Fruit fly (Drosophila melanogaster) whole organism, embryonic: ENCODE results near the gene Pka-C1.

Experiments
- Adf1 ChIP-seq: fragments of 200-800 bp; sonication (Bioruptor generic); IDR thresholded peaks from 2 replicates; pipeline ENCODE4 v1.3.6; 2022; ENCODE audit warnings: missing biosample characterization, missing genetic modification characterization
- Asciz ChIP-seq: fragments of 200-800 bp; sonication (Bioruptor generic); optimal IDR thresholded peaks from 2 replicates; lab custom pipeline; 2017; ENCODE audit warnings: missing biosample characterization, mild to moderate bottlenecking, missing genetic modification characterization, missing genetic modification reagents
- CG10209 ChIP-seq: fragments of 200-800 bp; sonication (Bioruptor generic); optimal IDR thresholded peaks from 3 replicates; lab custom pipeline; 2017; ENCODE audit warnings: missing biosample characterization, mild to moderate bottlenecking, missing genetic modification characterization, missing genetic modification reagents
- CG13296 ChIP-seq: fragments of 200-800 bp; sonication (Bioruptor generic); optimal IDR thresholded peaks from 3 replicates; lab custom pipeline; 2018; ENCODE audit warnings: missing biosample characterization, mild to moderate bottlenecking, missing genetic modification characterization
- CG14860 ChIP-seq: fragments of 200-800 bp; sonication (Bioruptor generic); IDR thresholded peaks from 3 replicates; pipeline ENCODE4 v1.3.6; 2022; ENCODE audit warnings: missing biosample characterization, missing genetic modification characterization; ENCODE audit not compliant: partially characterized antibody
- CG15269 ChIP-seq: fragments of 200-800 bp; sonication (Bioruptor generic); optimal IDR thresholded peaks from 2 replicates; lab custom pipeline; 2018; ENCODE audit warnings: missing biosample characterization, mild to moderate bottlenecking, missing genetic modification characterization, moderate library complexity
- CG15514 ChIP-seq: fragments of 200-800 bp; sonication (Bioruptor generic); optimal IDR thresholded peaks from 3 replicates; lab custom pipeline; 2017; ENCODE audit warnings: missing biosample characterization, missing genetic modification characterization, mild to moderate bottlenecking, moderate library complexity, missing genetic modification reagents
- CG17829 ChIP-seq: fragments of 200-800 bp; optimal IDR thresholded peaks from 2 replicates; lab custom pipeline; 2019; ENCODE audit warnings: missing biosample characterization, mild to moderate bottlenecking, missing genetic modification characterization, moderate library complexity
- CG1832 ChIP-seq: fragments of 200-800 bp; sonication (Bioruptor generic); optimal IDR thresholded peaks from 2 replicates; lab custom pipeline; 2017; ENCODE audit warnings: missing biosample characterization, mild to moderate bottlenecking, missing genetic modification characterization, inconsistent platforms
- CG18599 ChIP-seq: fragments of 200-800 bp; sonication (Bioruptor generic); optimal IDR thresholded peaks from 3 replicates; lab custom pipeline; 2017; ENCODE audit warnings: missing biosample characterization, missing genetic modification characterization, mild to moderate bottlenecking, moderate library complexity, missing genetic modification reagents
- CG2202 ChIP-seq: fragments of 200-800 bp; sonication (Bioruptor generic); optimal IDR thresholded peaks from 2 replicates; lab custom pipeline; 2018; ENCODE audit warnings: missing biosample characterization, mild to moderate bottlenecking, missing genetic modification characterization
- CG3847 ChIP-seq: fragments of 200-800 bp; sonication (Bioruptor generic); IDR thresholded peaks from 2 replicates; pipeline ENCODE4 v1.3.6; 2022; ENCODE audit warnings: missing biosample characterization, missing genetic modification characterization
- CG4707 ChIP-seq: fragments of 200-800 bp; sonication (Bioruptor generic); optimal IDR thresholded peaks from 2 replicates; lab custom pipeline; 2018; ENCODE audit warnings: missing biosample characterization, mild to moderate bottlenecking, missing genetic modification characterization, moderate library complexity
- CG5245 ChIP-seq: fragments of 200-800 bp; sonication (Bioruptor generic); optimal IDR thresholded peaks from 3 replicates; lab custom pipeline; 2016; ENCODE audit warnings: missing biosample characterization, missing genetic modification characterization
- CG6683 ChIP-seq: fragments of 200-800 bp; sonication (Bioruptor generic); optimal IDR thresholded peaks from 2 replicates; lab custom pipeline; 2017; ENCODE audit warnings: missing biosample characterization, mild to moderate bottlenecking, missing genetic modification characterization, missing genetic modification reagents
- CG6854 ChIP-seq: fragments of 200-800 bp; sonication (Bioruptor generic); optimal IDR thresholded peaks from 3 replicates; lab custom pipeline; 2017; ENCODE audit warnings: missing biosample characterization, mild to moderate bottlenecking, missing genetic modification characterization
- CG7963 ChIP-seq: fragments of 200-800 bp; sonication (Bioruptor generic); IDR thresholded peaks from 3 replicates; pipeline ENCODE4 v1.3.6; 2022; ENCODE audit warnings: missing biosample characterization, missing genetic modification characterization; ENCODE audit not compliant: partially characterized antibody
- CG9932 ChIP-seq: fragments of 200-800 bp; sonication (Bioruptor generic); IDR thresholded peaks from 2 replicates; pipeline ENCODE4 v1.3.6; 2022; ENCODE audit warnings: missing biosample characterization, missing genetic modification characterization
- Dfd ChIP-seq, 2 experiments: fragments of >200 bp; optimal IDR thresholded peaks; 2 replicates each; lab custom pipeline; 2017; ENCODE audit warnings: missing biosample characterization in 2 of 2, missing genetic modification characterization in 2 of 2
- Dip2 ChIP-seq: fragments of 200-800 bp; sonication (Bioruptor generic); IDR thresholded peaks from 2 replicates; pipeline ENCODE4 v1.3.6; 2022; ENCODE audit warnings: missing biosample characterization, missing genetic modification characterization
- Ets97D ChIP-seq: fragments of 200-800 bp; sonication (Bioruptor generic); optimal IDR thresholded peaks from 3 replicates; lab custom pipeline; 2016; ENCODE audit warnings: missing biosample characterization, missing genetic modification characterization
- Gsc ChIP-seq: fragments of 200-800 bp; sonication (Bioruptor generic); IDR thresholded peaks from 2 replicates; pipeline ENCODE4 v1.3.6; 2022; ENCODE audit warnings: missing biosample characterization, missing genetic modification characterization
- HLH3B ChIP-seq: fragments of 200-800 bp; sonication (Bioruptor generic); IDR thresholded peaks from 2 replicates; pipeline ENCODE4 v1.3.6; 2022; ENCODE audit warnings: missing biosample characterization, missing genetic modification characterization
- HmgZ ChIP-seq: fragments of 200-800 bp; sonication (Bioruptor generic); optimal IDR thresholded peaks from 2 replicates; lab custom pipeline; 2018; ENCODE audit warnings: missing biosample characterization, mild to moderate bottlenecking, missing genetic modification characterization
- MBD-R2 ChIP-seq: fragments of 200-800 bp; sonication (Bioruptor generic); IDR thresholded peaks from 2 replicates; pipeline ENCODE4 v1.3.6; 2022; ENCODE audit warnings: missing biosample characterization, missing genetic modification characterization
- Med ChIP-seq: fragments of 200-800 bp; sonication (Bioruptor generic); peaks from one replicate; lab custom pipeline; 2016; ENCODE audit warnings: missing biosample characterization, missing genetic modification characterization, mild to moderate bottlenecking, inconsistent platforms, moderate library complexity
- Meics ChIP-seq: fragments of 200-800 bp; sonication (Bioruptor generic); optimal IDR thresholded peaks from 2 replicates; lab custom pipeline; 2017; ENCODE audit warnings: missing biosample characterization, mild to moderate bottlenecking, missing genetic modification characterization
- Mrtf ChIP-seq: fragments of 200-800 bp; sonication (Bioruptor generic); IDR thresholded peaks from 3 replicates; pipeline ENCODE4 v1.3.6; 2022; ENCODE audit warnings: missing biosample characterization, missing genetic modification characterization
- Nf-YC ChIP-seq: fragments of 200-800 bp; optimal IDR thresholded peaks from 3 replicates; lab custom pipeline; 2019; ENCODE audit warnings: missing biosample characterization, mild to moderate bottlenecking, missing genetic modification characterization, moderate library complexity
- Optix ChIP-seq: fragments of 200-800 bp; sonication (Bioruptor generic); IDR thresholded peaks from 3 replicates; pipeline ENCODE4 v1.3.6; 2022; ENCODE audit warnings: missing biosample characterization, missing genetic modification characterization
- abd-A ChIP-seq: fragments of 200-800 bp; sonication (Bioruptor generic); optimal IDR thresholded peaks from 3 replicates; lab custom pipeline; 2019; ENCODE audit warnings: missing biosample characterization, mild to moderate bottlenecking, missing genetic modification characterization, moderate library complexity
- bigmax ChIP-seq: fragments of 200-800 bp; sonication (Bioruptor generic); optimal IDR thresholded peaks from 2 replicates; lab custom pipeline; 2018; ENCODE audit warnings: missing biosample characterization, mild to moderate bottlenecking, missing genetic modification characterization
- croc ChIP-seq: fragments of 200-800 bp; sonication (Bioruptor generic); conservative IDR thresholded peaks from 3 replicates; pipeline ENCODE4 v1.3.6; 2022; ENCODE audit warnings: missing biosample characterization, missing genetic modification characterization
- dm ChIP-seq: fragments of 200-800 bp; sonication (Bioruptor generic); optimal IDR thresholded peaks from 3 replicates; lab custom pipeline; 2016; ENCODE audit warnings: missing biosample characterization, missing genetic modification characterization
- fu2 ChIP-seq: fragments of 200-800 bp; sonication (Bioruptor generic); optimal IDR thresholded peaks from 2 replicates; lab custom pipeline; 2016; ENCODE audit warnings: missing biosample characterization, missing genetic modification characterization
- gro ChIP-seq: fragments of 200-800 bp; sonication (Bioruptor generic); optimal IDR thresholded peaks from 2 replicates; lab custom pipeline; 2016; ENCODE audit warnings: missing biosample characterization, missing genetic modification characterization
- hbn ChIP-seq: fragments of 200-800 bp; sonication (Bioruptor generic); IDR thresholded peaks from 2 replicates; pipeline ENCODE4 v1.3.6; 2022; ENCODE audit warnings: missing biosample characterization, missing genetic modification characterization; ENCODE audit not compliant: partially characterized antibody
- ken ChIP-seq: fragments of 200-800 bp; sonication (Bioruptor generic); IDR thresholded peaks from 3 replicates; pipeline ENCODE4 v1.3.6; 2022; ENCODE audit warnings: missing biosample characterization, missing genetic modification characterization
- lola ChIP-seq, 3 experiments: fragments of >200 bp in 2 of 3; fragments of 200-800 bp in 1 of 3; sonication (Bioruptor generic) in 1 of 3; optimal IDR thresholded peaks; 2 replicates each; lab custom pipeline; 2017 to 2019; ENCODE audit warnings: missing biosample characterization in 3 of 3, missing genetic modification characterization in 3 of 3, mild to moderate bottlenecking in 1 of 3, moderate library complexity in 1 of 3
- lov ChIP-seq, 2 experiments: fragments of 200-800 bp in 1 of 2; fragments of >200 bp in 1 of 2; sonication (Bioruptor generic) in 1 of 2; IDR thresholded peaks in 1 of 2; optimal IDR thresholded peaks in 1 of 2; 2 replicates in 1 of 2; 3 replicates in 1 of 2; pipeline versions ENCODE4 v1.3.6 to Lab custom; 2017 to 2022; ENCODE audit warnings: missing biosample characterization in 1 of 2, missing genetic modification characterization in 1 of 2
- luna ChIP-seq: fragments of 200-800 bp; sonication (Bioruptor generic); optimal IDR thresholded peaks from 2 replicates; lab custom pipeline; 2016; ENCODE audit warnings: missing biosample characterization, missing genetic modification characterization
- phol ChIP-seq: fragments of 200-800 bp; sonication (Bioruptor generic); optimal IDR thresholded peaks from 3 replicates; lab custom pipeline; 2018; ENCODE audit warnings: missing biosample characterization, mild to moderate bottlenecking, missing genetic modification characterization, moderate library complexity
- run ChIP-seq: fragments of 200-800 bp; sonication (Bioruptor generic); optimal IDR thresholded peaks from 3 replicates; lab custom pipeline; 2018; ENCODE audit warnings: missing biosample characterization, mild to moderate bottlenecking, missing genetic modification characterization
- sens-2 ChIP-seq: fragments of 200-800 bp; sonication (Bioruptor generic); IDR thresholded peaks from 2 replicates; pipeline ENCODE4 v1.3.6; 2022; ENCODE audit warnings: missing biosample characterization, missing genetic modification characterization
- stc ChIP-seq: fragments of 200-800 bp; sonication (Bioruptor generic); IDR thresholded peaks from 2 replicates; pipeline ENCODE4 v1.3.6; 2022; ENCODE audit warnings: missing biosample characterization, missing genetic modification characterization
- tll ChIP-seq, 2 experiments: fragments of 200-800 bp in 1 of 2; fragments of >200 bp in 1 of 2; sonication (Bioruptor generic) in 1 of 2; optimal IDR thresholded peaks; 2 replicates each; lab custom pipeline; 2017 to 2019; ENCODE audit warnings: missing biosample characterization in 2 of 2, missing genetic modification characterization in 2 of 2, mild to moderate bottlenecking in 1 of 2, moderate library complexity in 1 of 2
- toy ChIP-seq: fragments of 200-800 bp; sonication (Bioruptor generic); IDR thresholded peaks from 2 replicates; pipeline ENCODE4 v1.3.6; 2022; ENCODE audit warnings: missing biosample characterization, missing genetic modification characterization
- unpg ChIP-seq: fragments of 200-800 bp; sonication (Bioruptor generic); optimal IDR thresholded peaks from 3 replicates; lab custom pipeline; 2018; ENCODE audit warnings: missing biosample characterization, mild to moderate bottlenecking, missing genetic modification characterization, moderate library complexity
- zen ChIP-seq: fragments of 200-800 bp; sonication (Bioruptor generic); optimal IDR thresholded peaks from 3 replicates; lab custom pipeline; 2018; ENCODE audit warnings: missing biosample characterization, mild to moderate bottlenecking, missing genetic modification characterization, moderate library complexity

Gene Pka-C1

dm6 chr2L:9633098-9633497 lies 66.0 kb downstream of the Pka-C1 start (continued):
- TF ChIP-seq hbn (no peak), phol (no peak), CG4707 (GFP tag; lab: Kevin White, UChicago) (peak; percentile 46), CG10209 (GFP tag; lab: Kevin White, UChicago) (peak; percentile 71), Mrtf (GFP tag; lab: Robert Waterston, UW) (peak; percentile 49; the same call in 1 of the 3 replicates), Med (GFP tag; lab: Kevin White, UChicago) (peak; percentile 93), HLH3B (GFP tag; lab: Robert Waterston, UW) (peak; percentile 66; the same call in 1 of the 2 replicates), abd-A (no peak), CG1832 (GFP tag; lab: Kevin White, UChicago) (no peak), Optix (0 out of 3 replicates have a peak, but pooled peaks have one; percentile 13), croc (GFP tag; lab: Robert Waterston, UW) (peak; percentile 39; the same call in 1 of the 3 replicates), CG9932 (GFP tag; lab: Robert Waterston, UW) (peak; percentile 41; the same call in 1 of the 2 replicates), run (no peak), lola (GFP tag; optimal IDR thresholded peaks at IDR 0.05; lab: Kevin White, UChicago) (peak in 1 of 3 experiments; percentile 67), Adf1 (GFP tag; lab: Robert Waterston, UW) (no peak), lov (optimal IDR thresholded peaks at IDR 0.05; lab: Kevin White, UChicago) (no peak), lov (GFP tag; IDR thresholded peaks at IDR 0.05; lab: Robert Waterston, UW) (peak; percentile 87), Dip2 (no peak), CG5245 (GFP tag; lab: Kevin White, UChicago) (peak; percentile 34), CG2202 (tag; lab: Kevin White, UChicago) (peak; percentile 83), Ets97D (GFP tag; lab: Kevin White, UChicago) (peak; percentile 44), Meics (GFP tag; lab: Kevin White, UChicago) (peak; percentile 9), CG15514 (GFP tag; lab: Kevin White, UChicago) (peak; percentile 17), Asciz (GFP tag; lab: Kevin White, UChicago) (peak; percentile 79), Nf-YC (tag; lab: Kevin White, UChicago) (no peak), toy (GFP tag; lab: Robert Waterston, UW) (no peak), CG15269 (tag; lab: Kevin White, UChicago) (no peak), tll (GFP tag; optimal IDR thresholded peaks at IDR 0.05; lab: Kevin White, UChicago) (no peak), zen (tag; lab: Kevin White, UChicago) (peak; percentile 27), CG3847 (GFP tag; lab: Robert Waterston, UW) (no peak), MBD-R2 (GFP tag; lab: Robert Waterston, UW) (no peak), Dfd (GFP tag; optimal IDR thresholded peaks at IDR 0.05; lab: Kevin White, UChicago) (no peak), Gsc (no peak), dm (GFP tag; lab: Kevin White, UChicago) (no peak), gro (no peak), CG17829 (peak; percentile 43), CG14860 (GFP tag; lab: Robert Waterston, UW) (no peak), CG13296 (GFP tag; lab: Kevin White, UChicago) (peak; percentile 26), unpg (GFP tag; lab: Kevin White, UChicago) (peak; percentile 45), CG6854 (GFP tag; lab: Kevin White, UChicago) (no peak), bigmax (GFP tag; lab: Kevin White, UChicago) (peak; percentile 20), CG7963 (GFP tag; lab: Robert Waterston, UW) (no peak), sens-2 (GFP tag; lab: Robert Waterston, UW) (0 out of 2 replicates have a peak, but pooled peaks have one; percentile 37), ken (GFP tag; lab: Robert Waterston, UW) (peak; percentile 66; the same call in 2 of the 3 replicates), HmgZ (tag; lab: Kevin White, UChicago) (no peak), fu2 (GFP tag; lab: Kevin White, UChicago) (no peak), CG6683 (GFP tag; lab: Kevin White, UChicago) (no peak), CG18599 (GFP tag; lab: Kevin White, UChicago) (peak; percentile 73), luna (GFP tag; lab: Kevin White, UChicago) (no peak), stc (GFP tag; lab: Robert Waterston, UW) (0 out of 2 replicates have a peak, but pooled peaks have one; percentile 24)
